Fruit fly (Drosophila melanogaster): ENCODE measurements around the gene trp.

Gene trp

dm6 chr3R:29868676-29869349 lies 51.3 kb downstream of the trp start, which contains the start of gene Zip99C (continued):
- TF ChIP-seq HLH3B (GFP tag; IDR thresholded peaks at IDR 0.05) (0 out of 2 replicates have a peak, but pooled peaks have one; percentile 26), slou (GFP tag; optimal IDR thresholded peaks at IDR 0.05) (peak; percentile 17), Nf-YC (tag; optimal IDR thresholded peaks at IDR 0.05) (peak; percentile 62), CG34422 (GFP tag; IDR thresholded peaks at IDR 0.05) (peak; percentile 46; the same call in 1 of the 3 replicates), CG11560 (tag; IDR thresholded peaks at IDR 0.05) (peak; percentile 59; the same call in 1 of the 3 replicates), Jarid2 (GFP tag; optimal IDR thresholded peaks at IDR 0.05) (no peak), Sox102F (GFP tag; optimal IDR thresholded peaks at IDR 0.05) (no peak), CG4707 (GFP tag; optimal IDR thresholded peaks at IDR 0.05) (no peak), jigr1 (GFP tag; IDR thresholded peaks at IDR 0.05) (no peak), CG11247 (GFP tag; IDR thresholded peaks at IDR 0.05) (no peak), tgo (GFP tag; IDR thresholded peaks at IDR 0.05) (no peak), Elba2 (GFP tag; optimal IDR thresholded peaks at IDR 0.05) (no peak), pho (GFP tag; optimal IDR thresholded peaks at IDR 0.05) (peak; percentile 12), CG31365 (tag; optimal IDR thresholded peaks at IDR 0.05) (no peak), row (GFP tag; IDR thresholded peaks at IDR 0.05) (peak; percentile 82), CG14965 (GFP tag; optimal IDR thresholded peaks at IDR 0.05; ENCODE audit: borderline replicate concordance) (no peak), CG30020 (tag; optimal IDR thresholded peaks at IDR 0.05) (peak; percentile 60), Deaf1 (tag; optimal IDR thresholded peaks at IDR 0.05) (no peak), CG11456 (GFP tag; IDR thresholded peaks at IDR 0.05) (no peak; the same call in 2 of the 3 replicates), knrl (GFP tag; IDR thresholded peaks at IDR 0.05; ENCODE audit: partially characterized antibody) (peak; percentile 94), unc-4 (GFP tag; IDR thresholded peaks at IDR 0.05; ENCODE audit: partially characterized antibody) (peak; percentile 82), Side (GFP tag; optimal IDR thresholded peaks at IDR 0.05) (no peak), ab (GFP tag; optimal IDR thresholded peaks at IDR 0.05) (no peak), cas (GFP tag; IDR thresholded peaks at IDR 0.05) (no peak), pfk (GFP tag; optimal IDR thresholded peaks at IDR 0.05) (no peak), Myb (GFP tag; optimal IDR thresholded peaks at IDR 0.05) (peak; percentile 36), yki (optimal IDR thresholded peaks at IDR 0.05) (no peak), so (GFP tag; IDR thresholded peaks at IDR 0.05) (no peak), Med (GFP tag) (peak; percentile 86), Atf3 (GFP tag; optimal IDR thresholded peaks at IDR 0.05) (no peak), twi (tag; optimal IDR thresholded peaks at IDR 0.05) (peak; percentile 16), CG15073 (GFP tag; optimal IDR thresholded peaks at IDR 0.05) (no peak), HLH54F (GFP tag; optimal IDR thresholded peaks at IDR 0.05) (no peak), CG15696 (tag; optimal IDR thresholded peaks at IDR 0.05) (peak; percentile 53), sisA (GFP tag; IDR thresholded peaks at IDR 0.05) (no peak; the same call in 1 of the 2 replicates), sob (GFP tag; IDR thresholded peaks at IDR 0.05) (0 out of 2 replicates have a peak, but pooled peaks have one; percentile 25), CG6813 (GFP tag; optimal IDR thresholded peaks at IDR 0.05) (no peak), maf-S (GFP tag; optimal IDR thresholded peaks at IDR 0.05) (no peak), tio (GFP tag; optimal IDR thresholded peaks at IDR 0.05) (no peak), CG31224 (GFP tag; IDR thresholded peaks at IDR 0.05) (no peak), Mad (GFP tag; optimal IDR thresholded peaks at IDR 0.05) (no peak), CG9215 (GFP tag; IDR thresholded peaks at IDR 0.05) (no peak), Ptx1 (GFP tag; IDR thresholded peaks at IDR 0.05) (0 out of 2 replicates have a peak, but pooled peaks have one; percentile 34), CG32767 (GFP tag; IDR thresholded peaks at IDR 0.05) (no peak), CG2678 (tag; optimal IDR thresholded peaks at IDR 0.05) (peak; percentile 55), CG8290 (GFP tag; optimal IDR thresholded peaks at IDR 0.05) (peak; percentile 74), CG8290 (tag; optimal IDR thresholded peaks at IDR 0.05) (peak; percentile 11 to 87), klu (GFP tag; IDR thresholded peaks at IDR 0.05) (0 out of 2 replicates have a peak, but pooled peaks have one; percentile 10), Fer2 (tag; optimal IDR thresholded peaks at IDR 0.05) (no peak), CG9817 (tag; optimal IDR thresholded peaks at IDR 0.05) (peak; percentile 36), Bgb (GFP tag; IDR thresholded peaks at IDR 0.05; ENCODE audit: partially characterized antibody) (peak; percentile 87)
